Worm (Caenorhabditis elegans): Measurements from ENCODE around the gene tric-1B.1.

ce11 chrII:12241792-12242191, 24.3 kb downstream of the tric-1B.1 start:
- TF ChIP-seq nhr-11 (tag; optimal IDR thresholded peaks at IDR 0.05): no peak
- no peak for TF ChIP-seq lin-39 (tag; optimal IDR thresholded peaks at IDR 0.05)
- no peak for TF ChIP-seq ztf-4 (tag; optimal IDR thresholded peaks at IDR 0.05)
- TF ChIP-seq mdl-1 (tag; optimal IDR thresholded peaks at IDR 0.05): no peak

Measured in whole organism, L3 larva.